Worm (Caenorhabditis elegans): ENCODE data around the gene malt-1.

Gene malt-1

ce11 chrII:6973501-6973900 is 22.4 kb upstream of the malt-1 start, which contains the start of gene sod-1:
Gene sod-1, minus strand, starts transcription at chrII:6973887.
- no peak for TF ChIP-seq hmg-11 (tag; optimal IDR thresholded peaks at IDR 0.05)
- no peak for TF ChIP-seq R02D3.7 (tag; optimal IDR thresholded peaks at IDR 0.05)

DNA sequence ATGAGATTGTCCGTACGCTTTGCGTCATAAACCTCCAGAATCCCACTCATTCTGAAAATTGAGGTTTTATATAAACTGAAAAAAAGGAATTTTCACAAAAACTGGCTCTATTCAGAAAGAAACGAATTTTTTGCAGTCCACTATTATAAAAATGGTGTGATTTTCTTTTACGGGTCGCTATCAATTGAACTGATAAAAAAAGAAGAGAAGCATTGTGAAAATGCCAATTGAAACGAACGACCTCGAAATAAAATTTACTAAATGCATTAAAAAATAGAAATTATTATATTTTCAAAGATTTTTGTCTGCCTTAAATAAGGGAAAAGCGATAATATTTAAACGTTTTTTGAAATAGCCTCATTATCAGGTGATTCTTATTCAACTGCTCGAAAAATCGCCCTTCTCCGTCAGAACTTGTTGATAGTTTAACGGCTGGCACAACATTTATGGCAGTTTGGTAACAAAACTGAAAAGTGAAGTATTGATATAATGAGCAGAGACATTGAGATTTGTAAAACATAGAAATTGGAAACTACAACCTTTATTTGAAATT is 21.2 kb upstream of the malt-1 start, which contains the start of gene art-1:
art-1 (minus strand) TSS at position 51 of the 553 bp plus-strand sequence.
- TF ChIP-seq pha-4 (tag; optimal IDR thresholded peaks at IDR 0.05), result peak; percentile 31
- TF ChIP-seq elt-2 (tag; optimal IDR thresholded peaks at IDR 0.05), result peak; percentile 47
- no peak for TF ChIP-seq daf-12 (tag; optimal IDR thresholded peaks at IDR 0.05)
- TF ChIP-seq ama-1 (optimal IDR thresholded peaks at IDR 0.05), result peak; percentile 2

- no peak for TF ChIP-seq fkh-10 (GFP tag; optimal IDR thresholded peaks at IDR 0.05)
- TF ChIP-seq jun-1 (tag; optimal IDR thresholded peaks at IDR 0.05), result no peak
These were observed 19.4 kb upstream of the malt-1 start, which contains the start of gene C15F1.5 for ce11 chrII:6970515-6970914. Gene C15F1.5, minus strand, starts transcription at chrII:6970615.

DNA sequence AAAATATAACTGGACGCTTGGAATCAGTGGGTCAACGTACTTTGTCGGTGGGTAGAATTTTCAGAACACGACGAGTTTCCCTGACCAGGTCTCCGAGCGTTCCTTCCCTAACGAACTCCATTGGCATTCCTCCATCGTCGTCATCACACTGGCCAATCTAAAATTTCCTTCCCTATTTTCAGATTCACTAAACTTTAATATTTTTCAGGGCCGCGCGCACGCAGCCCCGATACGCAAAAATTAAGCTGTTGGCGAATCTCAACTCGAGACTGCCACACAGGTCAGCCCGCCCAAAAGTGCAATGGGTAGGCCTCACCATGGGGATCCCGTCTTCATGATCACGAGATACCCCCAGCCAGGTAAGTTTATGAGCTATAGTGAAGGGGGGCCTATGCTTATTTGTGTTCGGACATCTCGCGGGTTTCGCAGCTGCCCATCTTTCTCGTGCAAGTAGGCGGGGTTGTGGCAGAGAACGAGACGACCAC is 17.1 kb upstream of the malt-1 start:
- TF ChIP-seq tbx-2 (tag; optimal IDR thresholded peaks at IDR 0.05), result peak; percentile 48
- TF ChIP-seq zag-1 (tag; optimal IDR thresholded peaks at IDR 0.05), result no peak
- TF ChIP-seq elt-2 (tag; optimal IDR thresholded peaks at IDR 0.05), result peak; percentile 23
- peak; percentile 49 for TF ChIP-seq nhr-23 (tag; optimal IDR thresholded peaks at IDR 0.05)
- TF ChIP-seq nhr-11 (tag; optimal IDR thresholded peaks at IDR 0.05), result no peak
- TF ChIP-seq nhr-28 (tag; optimal IDR thresholded peaks at IDR 0.05), result no peak
- no peak for TF ChIP-seq aly-2 (tag; optimal IDR thresholded peaks at IDR 0.05)
- TF ChIP-seq lin-39 (tag; optimal IDR thresholded peaks at IDR 0.05), result peak; percentile 81
- TF ChIP-seq pha-4 (tag; optimal IDR thresholded peaks at IDR 0.05), result peak; percentile 39
- TF ChIP-seq nfya-1 (tag; optimal IDR thresholded peaks at IDR 0.05; ENCODE audit: insufficient read depth), result peak; percentile 66
- TF ChIP-seq daf-12 (tag; optimal IDR thresholded peaks at IDR 0.05), result peak; percentile 5
- no peak for TF ChIP-seq ceh-16 (tag; optimal IDR thresholded peaks at IDR 0.05)
- peak; percentile 61 for TF ChIP-seq ceh-28 (tag; optimal IDR thresholded peaks at IDR 0.05)
- peak; percentile 83 for TF ChIP-seq R02D3.7 (tag; optimal IDR thresholded peaks at IDR 0.05)
- no peak for TF ChIP-seq nhr-67 (tag; optimal IDR thresholded peaks at IDR 0.05)
- TF ChIP-seq skn-1 (tag; optimal IDR thresholded peaks at IDR 0.05), result no peak
- TF ChIP-seq nhr-237 (tag; optimal IDR thresholded peaks at IDR 0.05), result no peak
- TF ChIP-seq nhr-76 (tag; optimal IDR thresholded peaks at IDR 0.05), result no peak
- no peak for TF ChIP-seq egl-27 (tag; optimal IDR thresholded peaks at IDR 0.05)
- no peak for TF ChIP-seq unc-62 (GFP tag; optimal IDR thresholded peaks at IDR 0.05)
- peak; percentile 67 for TF ChIP-seq nhr-25 (tag; optimal IDR thresholded peaks at IDR 0.05)
- no peak for TF ChIP-seq fos-1 (tag; optimal IDR thresholded peaks at IDR 0.05)
- TF ChIP-seq jun-1 (tag; optimal IDR thresholded peaks at IDR 0.05), result peak; percentile 3
- TF ChIP-seq fkh-2 (tag; optimal IDR thresholded peaks at IDR 0.05), result no peak
- no peak for TF ChIP-seq eor-1 (tag; optimal IDR thresholded peaks at IDR 0.05)
- no peak for TF ChIP-seq fkh-10 (GFP tag; optimal IDR thresholded peaks at IDR 0.05)
- peak; percentile 73 for TF ChIP-seq nhr-77 (tag; optimal IDR thresholded peaks at IDR 0.05)
- no peak for TF ChIP-seq ztf-11 (tag; optimal IDR thresholded peaks at IDR 0.05)
- TF ChIP-seq nhr-12 (tag; optimal IDR thresholded peaks at IDR 0.05), result no peak
- TF ChIP-seq ZK546.5 (tag; optimal IDR thresholded peaks at IDR 0.05), result no peak
- no peak for TF ChIP-seq mdl-1 (tag; optimal IDR thresholded peaks at IDR 0.05)
- peak; percentile 5 for TF ChIP-seq hmg-11 (tag; optimal IDR thresholded peaks at IDR 0.05)
- no peak for TF ChIP-seq elt-1 (tag; optimal IDR thresholded peaks at IDR 0.05)
- peak; percentile 62 for TF ChIP-seq nhr-43 (tag; optimal IDR thresholded peaks at IDR 0.05; ENCODE audit: poor library complexity, severe bottlenecking)
- no peak for TF ChIP-seq ceh-9 (tag; optimal IDR thresholded peaks at IDR 0.05)
- TF ChIP-seq snpc-4 (tag; optimal IDR thresholded peaks at IDR 0.05), result peak; percentile 99
- no peak for TF ChIP-seq egl-5 (tag; optimal IDR thresholded peaks at IDR 0.05)
- TF ChIP-seq ama-1 (optimal IDR thresholded peaks at IDR 0.05), result peak; percentile 97
- TF ChIP-seq sea-2 (GFP tag; optimal IDR thresholded peaks at IDR 0.05), result no peak
- TF ChIP-seq lsy-12 (tag; optimal IDR thresholded peaks at IDR 0.05), result peak; percentile 72
- no peak for TF ChIP-seq unc-39 (tag; optimal IDR thresholded peaks at IDR 0.05)
- no peak for TF ChIP-seq mml-1 (tag; optimal IDR thresholded peaks at IDR 0.05)
- peak; percentile 44 for TF ChIP-seq pqm-1 (tag; optimal IDR thresholded peaks at IDR 0.05)
- TF ChIP-seq ztf-4 (tag; optimal IDR thresholded peaks at IDR 0.05), result no peak
- TF ChIP-seq elt-3 (tag; optimal IDR thresholded peaks at IDR 0.05), result peak in 1 of 3 experiments; percentile 25
- TF ChIP-seq lin-15B (tag; optimal IDR thresholded peaks at IDR 0.05), result peak; percentile 65
